Fruit fly (Drosophila melanogaster) whole organism, embryonic: Measurements from ENCODE around the gene Cdc42.

Experiments
- Abd-B ChIP-seq: fragments of 200-800 bp; sonication (Bioruptor generic); optimal IDR thresholded peaks from 2 replicates; lab custom pipeline; 2018; ENCODE audit warnings: missing biosample characterization, mild to moderate bottlenecking, missing genetic modification characterization, moderate library complexity
- BEAF-32 ChIP-seq: fragments of 200-800 bp; sonication (Bioruptor generic); optimal IDR thresholded peaks from 3 replicates; lab custom pipeline; 2017; ENCODE audit warnings: missing biosample characterization, missing genetic modification characterization, mild to moderate bottlenecking, moderate library complexity, missing genetic modification reagents
- CG10321 ChIP-seq: fragments of 200-800 bp; sonication (Bioruptor generic); IDR thresholded peaks from 2 replicates; pipeline ENCODE4 v1.3.6; 2022; ENCODE audit warnings: missing biosample characterization, missing genetic modification characterization
- CG10431 ChIP-seq: fragments of 200-800 bp; sonication (Bioruptor generic); optimal IDR thresholded peaks from 3 replicates; lab custom pipeline; 2018; ENCODE audit warnings: missing biosample characterization, mild to moderate bottlenecking, missing genetic modification characterization
- CG10959 ChIP-seq: fragments of 200-800 bp; sonication (Bioruptor generic); IDR thresholded peaks from 2 replicates; pipeline ENCODE4 v1.3.6; 2022; ENCODE audit warnings: missing biosample characterization, missing genetic modification characterization
- CG11696 ChIP-seq: fragments of 200-800 bp; sonication (Bioruptor generic); IDR thresholded peaks from 2 replicates; pipeline ENCODE4 v1.3.6; 2022; ENCODE audit warnings: missing biosample characterization, missing genetic modification characterization
- CG12071 ChIP-seq: fragments of 200-800 bp; sonication (Bioruptor generic); optimal IDR thresholded peaks from 3 replicates; lab custom pipeline; 2018; ENCODE audit warnings: missing biosample characterization, mild to moderate bottlenecking, missing genetic modification characterization
- CG12155 ChIP-seq: fragments of 200-800 bp; sonication (Bioruptor generic); optimal IDR thresholded peaks from 3 replicates; lab custom pipeline; 2016; ENCODE audit warnings: missing biosample characterization, missing genetic modification characterization
- CG12659 ChIP-seq: fragments of 200-800 bp; sonication (Bioruptor generic); optimal IDR thresholded peaks from 3 replicates; lab custom pipeline; 2017; ENCODE audit warnings: mild to moderate bottlenecking, missing biosample characterization, missing genetic modification reagents, missing genetic modification characterization
- CG13287 ChIP-seq: fragments of 200-800 bp; sonication (Bioruptor generic); IDR thresholded peaks from 2 replicates; pipeline ENCODE4 v1.3.6; 2022; ENCODE audit warnings: missing biosample characterization, missing genetic modification characterization; ENCODE audit not compliant: partially characterized antibody
- CG14710 ChIP-seq: fragments of 200-800 bp; sonication (Bioruptor generic); optimal IDR thresholded peaks from 3 replicates; lab custom pipeline; 2019; ENCODE audit warnings: missing biosample characterization, mild to moderate bottlenecking, missing genetic modification characterization, moderate library complexity
- CG14860 ChIP-seq: fragments of 200-800 bp; sonication (Bioruptor generic); IDR thresholded peaks from 3 replicates; pipeline ENCODE4 v1.3.6; 2022; ENCODE audit warnings: missing biosample characterization, missing genetic modification characterization; ENCODE audit not compliant: partially characterized antibody
- CG15011 ChIP-seq: fragments of 200-800 bp; sonication (Bioruptor generic); optimal IDR thresholded peaks from 3 replicates; lab custom pipeline; 2018; ENCODE audit warnings: missing biosample characterization, mild to moderate bottlenecking, missing genetic modification characterization
- CG15269 ChIP-seq: fragments of 200-800 bp; sonication (Bioruptor generic); optimal IDR thresholded peaks from 2 replicates; lab custom pipeline; 2018; ENCODE audit warnings: missing biosample characterization, mild to moderate bottlenecking, missing genetic modification characterization, moderate library complexity
- CG18476 ChIP-seq: fragments of 200-800 bp; sonication (Bioruptor generic); optimal IDR thresholded peaks from 2 replicates; lab custom pipeline; 2016; ENCODE audit warnings: missing biosample characterization, mild to moderate bottlenecking, missing genetic modification characterization
- CG2120 ChIP-seq: fragments of 200-800 bp; sonication (Bioruptor generic); optimal IDR thresholded peaks from 3 replicates; lab custom pipeline; 2016; ENCODE audit warnings: missing biosample characterization, missing genetic modification characterization
- CG2678 ChIP-seq: fragments of 200-800 bp; sonication (Bioruptor generic); optimal IDR thresholded peaks from 3 replicates; lab custom pipeline; 2019; ENCODE audit warnings: missing biosample characterization, mild to moderate bottlenecking, missing genetic modification characterization, moderate library complexity
- CG2712 ChIP-seq: fragments of 200-800 bp; optimal IDR thresholded peaks from 3 replicates; lab custom pipeline; 2019; ENCODE audit warnings: missing biosample characterization, mild to moderate bottlenecking, missing genetic modification characterization, moderate library complexity
- CG31441 ChIP-seq: fragments of 200-800 bp; sonication (Bioruptor generic); IDR thresholded peaks from 2 replicates; pipeline ENCODE4 v1.3.6; 2022; ENCODE audit warnings: missing biosample characterization, missing genetic modification characterization
- CG33213 ChIP-seq: fragments of 200-800 bp; sonication (Bioruptor generic); optimal IDR thresholded peaks from 3 replicates; lab custom pipeline; 2016; ENCODE audit warnings: missing biosample characterization, missing genetic modification characterization
- CG34224 ChIP-seq: fragments of 200-800 bp; sonication (Bioruptor generic); IDR thresholded peaks from 3 replicates; pipeline ENCODE4 v1.3.6; 2022; ENCODE audit warnings: missing biosample characterization, missing genetic modification characterization; ENCODE audit not compliant: partially characterized antibody
- CG4707 ChIP-seq: fragments of 200-800 bp; sonication (Bioruptor generic); optimal IDR thresholded peaks from 2 replicates; lab custom pipeline; 2018; ENCODE audit warnings: missing biosample characterization, mild to moderate bottlenecking, missing genetic modification characterization, moderate library complexity
- CG6689 ChIP-seq: fragments of 200-800 bp; sonication (Bioruptor generic); IDR thresholded peaks from 2 replicates; pipeline ENCODE4 v1.3.6; 2022; ENCODE audit warnings: missing biosample characterization, missing genetic modification characterization
- CG7556 ChIP-seq: fragments of 200-800 bp; sonication (Bioruptor generic); optimal IDR thresholded peaks from 2 replicates; lab custom pipeline; 2017; ENCODE audit warnings: missing biosample characterization, mild to moderate bottlenecking, missing genetic modification characterization
- Drgx ChIP-seq: fragments of 200-800 bp; sonication (Bioruptor generic); IDR thresholded peaks from 2 replicates; pipeline ENCODE4 v1.3.6; 2022; ENCODE audit warnings: missing biosample characterization, missing genetic modification characterization
- Eip74EF ChIP-seq, 2 experiments: fragments of 200-800 bp in 1 of 2; fragments of >200 bp in 1 of 2; sonication (Bioruptor generic) in 1 of 2; optimal IDR thresholded peaks; 2 replicates each; lab custom pipeline; 2017 to 2019; ENCODE audit warnings: missing biosample characterization in 2 of 2, missing genetic modification characterization in 2 of 2, mild to moderate bottlenecking in 1 of 2, moderate library complexity in 1 of 2
- Hr51 ChIP-seq, 2 experiments: fragments of 200-800 bp; sonication (Bioruptor generic); optimal IDR thresholded peaks; 2 replicates in 1 of 2; 3 replicates in 1 of 2; lab custom pipeline; 2016 to 2018; ENCODE audit warnings: missing biosample characterization in 2 of 2, missing genetic modification characterization in 2 of 2, mild to moderate bottlenecking in 1 of 2, moderate library complexity in 1 of 2
- Oaz ChIP-seq: fragments of 200-800 bp; sonication (Bioruptor generic); IDR thresholded peaks from 2 replicates; pipeline ENCODE4 v1.3.6; 2022; ENCODE audit warnings: missing biosample characterization, missing genetic modification characterization
- Opbp ChIP-seq: fragments of 200-800 bp; sonication (Bioruptor generic); IDR thresholded peaks from 3 replicates; pipeline ENCODE4 v1.3.6; 2022; ENCODE audit warnings: missing biosample characterization, missing genetic modification characterization; ENCODE audit not compliant: partially characterized antibody
- Side ChIP-seq: fragments of 200-800 bp; sonication (Bioruptor generic); optimal IDR thresholded peaks from 2 replicates; lab custom pipeline; 2016; ENCODE audit warnings: missing biosample characterization, missing genetic modification characterization
- Sin3A ChIP-seq: fragments of >200 bp; optimal IDR thresholded peaks from 2 replicates; lab custom pipeline; 2018
- Xbp1 ChIP-seq: fragments of 200-800 bp; sonication (Bioruptor generic); optimal IDR thresholded peaks from 3 replicates; lab custom pipeline; 2016; ENCODE audit warnings: missing biosample characterization, mild to moderate bottlenecking, missing genetic modification characterization
- amos ChIP-seq: fragments of 200-800 bp; sonication (Bioruptor generic); IDR thresholded peaks from 2 replicates; pipeline ENCODE4 v1.3.6; 2022; ENCODE audit warnings: missing biosample characterization, missing genetic modification characterization; ENCODE audit not compliant: partially characterized antibody
- bbx ChIP-seq: fragments of 200-800 bp; sonication (Bioruptor generic); IDR thresholded peaks from 2 replicates; pipeline ENCODE4 v1.3.6; 2022; ENCODE audit warnings: missing biosample characterization, missing genetic modification characterization; ENCODE audit not compliant: partially characterized antibody
- bowl ChIP-seq: fragments of 200-800 bp; sonication (Bioruptor generic); IDR thresholded peaks from 2 replicates; pipeline ENCODE4 v1.3.6; 2022; ENCODE audit warnings: missing biosample characterization, missing genetic modification characterization
- chinmo ChIP-seq: fragments of 200-800 bp; sonication (Bioruptor generic); IDR thresholded peaks from 4 replicates; pipeline ENCODE4 v1.3.6; 2022; ENCODE audit warnings: missing biosample characterization, missing genetic modification characterization; ENCODE audit not compliant: partially characterized antibody
- crol ChIP-seq: fragments of 200-800 bp; sonication (Bioruptor generic); IDR thresholded peaks from 2 replicates; pipeline ENCODE4 v1.3.6; 2022; ENCODE audit warnings: missing biosample characterization, missing genetic modification characterization
- dmrt11E ChIP-seq: fragments of 200-800 bp; sonication (Bioruptor generic); optimal IDR thresholded peaks from 3 replicates; lab custom pipeline; 2018; ENCODE audit warnings: missing biosample characterization, mild to moderate bottlenecking, missing genetic modification characterization, moderate library complexity
- her ChIP-seq: fragments of 200-800 bp; sonication (Bioruptor generic); optimal IDR thresholded peaks from 2 replicates; lab custom pipeline; 2016; ENCODE audit warnings: missing biosample characterization, missing genetic modification characterization
- hkb ChIP-seq, 2 experiments: fragments of 200-800 bp in 1 of 2; fragments of >200 bp in 1 of 2; sonication (Bioruptor generic) in 1 of 2; IDR thresholded peaks in 1 of 2; optimal IDR thresholded peaks in 1 of 2; 2 replicates each; pipeline versions ENCODE4 v1.3.6 to Lab custom; 2017 to 2022; ENCODE audit warnings: missing biosample characterization in 1 of 2, missing genetic modification characterization in 1 of 2
- jigr1 ChIP-seq: fragments of 200-800 bp; sonication (Bioruptor generic); IDR thresholded peaks from 3 replicates; pipeline ENCODE4 v1.3.6; 2022; ENCODE audit warnings: missing biosample characterization, missing genetic modification characterization
- odd ChIP-seq: fragments of 200-800 bp; sonication (Bioruptor generic); optimal IDR thresholded peaks from 2 replicates; lab custom pipeline; 2017; ENCODE audit warnings: missing biosample characterization, mild to moderate bottlenecking, missing genetic modification characterization
- otp ChIP-seq: fragments of 200-800 bp; sonication (Bioruptor generic); IDR thresholded peaks from 3 replicates; pipeline ENCODE4, ENCODE4 v1.3.6; 2022; ENCODE audit warnings: missing biosample characterization, missing genetic modification characterization
- pho ChIP-seq: fragments of 200-800 bp; sonication (Bioruptor generic); optimal IDR thresholded peaks from 2 replicates; lab custom pipeline; 2016; ENCODE audit warnings: missing biosample characterization, missing genetic modification characterization
- row ChIP-seq: fragments of 200-800 bp; sonication (Bioruptor generic); IDR thresholded peaks from 3 replicates; pipeline ENCODE4 v1.3.6; 2022; ENCODE audit warnings: missing biosample characterization, missing genetic modification characterization
- sd ChIP-seq: fragments of 200-800 bp; sonication (Bioruptor generic); optimal IDR thresholded peaks from 3 replicates; lab custom pipeline; 2018; ENCODE audit warnings: missing biosample characterization, mild to moderate bottlenecking, missing genetic modification characterization, moderate library complexity
- seq ChIP-seq: fragments of 200-800 bp; sonication (Bioruptor generic); IDR thresholded peaks from 2 replicates; pipeline ENCODE4 v1.3.6; 2022; ENCODE audit warnings: missing biosample characterization, missing genetic modification characterization
- sqz ChIP-seq: fragments of 200-800 bp; sonication (Bioruptor generic); optimal IDR thresholded peaks from 3 replicates; lab custom pipeline; 2018; ENCODE audit warnings: missing biosample characterization, mild to moderate bottlenecking, missing genetic modification characterization
- tin ChIP-seq: fragments of 200-800 bp; sonication (Bioruptor generic); optimal IDR thresholded peaks from 3 replicates; lab custom pipeline; 2016; ENCODE audit warnings: missing biosample characterization, missing genetic modification characterization

The Cdc42 gene

dm6 chrX:19701611-19702010, 4.7 kb downstream of the Cdc42 start, which contains the start of gene Tcs4 (continued):
- TF ChIP-seq otp (GFP tag; lab: Robert Waterston, UW) (no peak), CG33213 (GFP tag; lab: Kevin White, UChicago) (no peak), Oaz (GFP tag; lab: Robert Waterston, UW) (no peak), CG10431 (GFP tag; lab: Kevin White, UChicago) (no peak), her (GFP tag; lab: Kevin White, UChicago) (no peak), CG14710 (tag; lab: Kevin White, UChicago) (peak; percentile 49), chinmo (peak; percentile 71; the same call in 2 of the 4 replicates), pho (GFP tag; lab: Kevin White, UChicago) (no peak), CG10321 (GFP tag; lab: Robert Waterston, UW) (no peak), CG18476 (no peak), CG12155 (GFP tag; lab: Kevin White, UChicago) (no peak), CG4707 (GFP tag; lab: Kevin White, UChicago) (no peak), CG2712 (tag; lab: Kevin White, UChicago) (peak; percentile 60), CG12071 (GFP tag; lab: Kevin White, UChicago) (no peak), dmrt11E (tag; lab: Kevin White, UChicago) (peak; percentile 47), BEAF-32 (GFP tag; lab: Kevin White, UChicago) (peak; percentile 8), crol (no peak), CG34224 (GFP tag; lab: Robert Waterston, UW) (peak; percentile 80), CG14860 (GFP tag; lab: Robert Waterston, UW) (0 out of 3 replicates have a peak, but pooled peaks have one; percentile 22), CG2678 (tag; lab: Kevin White, UChicago) (no peak), CG6689 (GFP tag; lab: Robert Waterston, UW) (no peak), jigr1 (GFP tag; lab: Robert Waterston, UW) (no peak), Opbp (GFP tag; lab: Robert Waterston, UW) (peak; percentile 58; the same call in 2 of the 3 replicates), Xbp1 (GFP tag; lab: Kevin White, UChicago) (peak; percentile 42), CG31441 (0 out of 2 replicates have a peak, but pooled peaks have one; percentile 22), CG11696 (GFP tag; lab: Robert Waterston, UW) (no peak), sd (no peak), CG7556 (GFP tag; lab: Kevin White, UChicago) (peak; percentile 5), bowl (GFP tag; lab: Robert Waterston, UW) (no peak), Sin3A (lab: Kevin White, UChicago) (peak; percentile 12), CG12659 (peak; percentile 39), Hr51 (GFP tag; optimal IDR thresholded peaks at IDR 0.05; lab: Kevin White, UChicago) (no peak), CG15269 (tag; lab: Kevin White, UChicago) (no peak), odd (GFP tag; lab: Kevin White, UChicago) (no peak), Eip74EF (GFP tag; optimal IDR thresholded peaks at IDR 0.05; lab: Kevin White, UChicago) (no peak), Abd-B (GFP tag; lab: Kevin White, UChicago) (no peak), hkb (optimal IDR thresholded peaks at IDR 0.05; lab: Kevin White, UChicago) (no peak), hkb (GFP tag; IDR thresholded peaks at IDR 0.05; lab: Robert Waterston, UW) (no peak), CG10959 (GFP tag; lab: Robert Waterston, UW) (no peak), row (GFP tag; lab: Robert Waterston, UW) (peak; percentile 76), bbx (GFP tag; lab: Robert Waterston, UW) (peak; percentile 60; the same call in 1 of the 2 replicates), CG13287 (peak; percentile 77), tin (GFP tag; lab: Kevin White, UChicago) (peak; percentile 29), Drgx (GFP tag; lab: Robert Waterston, UW) (0 out of 2 replicates have a peak, but pooled peaks have one; percentile 6), CG15011 (GFP tag; lab: Kevin White, UChicago) (no peak), sqz (GFP tag; lab: Kevin White, UChicago) (no peak), Side (GFP tag; lab: Kevin White, UChicago) (no peak), CG2120 (peak; percentile 16), amos (peak; percentile 46; the same call in 1 of the 2 replicates), seq (GFP tag; lab: Robert Waterston, UW) (no peak)
